Worm (Caenorhabditis elegans) whole organism, L4/young adult: Measurements from ENCODE around the gene nhr-170.

ENCODE experiments used
- W03F9.2 ChIP-seq: fragments of 150-350 bp; optimal IDR thresholded peaks from 2 replicates; lab custom pipeline; 2014; ENCODE audit warnings: missing biosample characterization, missing genetic modification characterization
- dao-5 ChIP-seq: sonication (generic microtip); optimal IDR thresholded peaks from 2 replicates; lab custom pipeline; 2016; ENCODE audit warnings: missing genotype, missing genetic modification characterization, moderate library complexity, missing compliant biosample characterization
- him-1 ChIP-seq: sonication (generic microtip); optimal IDR thresholded peaks from 2 replicates; lab custom pipeline; 2016; ENCODE audit warnings: missing genotype, missing genetic modification reagents, missing genetic modification characterization, missing compliant biosample characterization

ce11 chrV:18846480-18846879 is 45.9 kb upstream of the nhr-170 start, which contains the start of gene nhr-230:
- TF ChIP-seq dao-5 (tag; lab: Kevin White, UChicago) (no peak), him-1 (tag; lab: Kevin White, UChicago) (no peak), W03F9.2 (tag; lab: Kevin White, UChicago) (no peak)
